Fruit fly (Drosophila melanogaster) whole organism, embryonic: ENCODE measurements around the gene BtbVII.
A peak's percentile ranks its signal among the peaks of the same experiment; 100 is the strongest.

Experiments used
- ATbp ChIP-seq: fragments of 200-800 bp; sonication (Bioruptor generic); optimal IDR thresholded peaks from 2 replicates; lab custom pipeline; 2017; ENCODE audit warnings: missing biosample characterization, mild to moderate bottlenecking, missing genetic modification characterization, missing genetic modification reagents
- Bteb2 ChIP-seq: fragments of 200-800 bp; sonication (Bioruptor generic); optimal IDR thresholded peaks from 2 replicates; lab custom pipeline; 2016; ENCODE audit warnings: missing biosample characterization, missing genetic modification characterization
- CG10321 ChIP-seq: fragments of 200-800 bp; sonication (Bioruptor generic); IDR thresholded peaks from 2 replicates; pipeline ENCODE4 v1.3.6; 2022; ENCODE audit warnings: missing biosample characterization, missing genetic modification characterization
- CG10431 ChIP-seq: fragments of 200-800 bp; sonication (Bioruptor generic); optimal IDR thresholded peaks from 3 replicates; lab custom pipeline; 2018; ENCODE audit warnings: missing biosample characterization, mild to moderate bottlenecking, missing genetic modification characterization
- CG11696 ChIP-seq: fragments of 200-800 bp; sonication (Bioruptor generic); IDR thresholded peaks from 2 replicates; pipeline ENCODE4 v1.3.6; 2022; ENCODE audit warnings: missing biosample characterization, missing genetic modification characterization
- CG12219 ChIP-seq: fragments of 200-800 bp; sonication (Bioruptor generic); optimal IDR thresholded peaks from 3 replicates; lab custom pipeline; 2018; ENCODE audit warnings: missing biosample characterization, mild to moderate bottlenecking, missing genetic modification characterization
- CG16779 ChIP-seq: fragments of 200-800 bp; sonication (Bioruptor generic); IDR thresholded peaks from 2 replicates; pipeline ENCODE4 v1.3.6; 2022; ENCODE audit warnings: missing biosample characterization, missing genetic modification characterization
- CG16863 ChIP-seq: fragments of 200-800 bp; sonication (Bioruptor generic); optimal IDR thresholded peaks from 3 replicates; lab custom pipeline; 2016; ENCODE audit warnings: missing biosample characterization, missing genetic modification characterization
- CG1832 ChIP-seq: fragments of 200-800 bp; sonication (Bioruptor generic); optimal IDR thresholded peaks from 2 replicates; lab custom pipeline; 2017; ENCODE audit warnings: missing biosample characterization, mild to moderate bottlenecking, missing genetic modification characterization, inconsistent platforms
- CG31441 ChIP-seq: fragments of 200-800 bp; sonication (Bioruptor generic); IDR thresholded peaks from 2 replicates; pipeline ENCODE4 v1.3.6; 2022; ENCODE audit warnings: missing biosample characterization, missing genetic modification characterization
- CG3995 ChIP-seq: fragments of 200-800 bp; sonication (Bioruptor generic); optimal IDR thresholded peaks from 3 replicates; lab custom pipeline; 2016; ENCODE audit warnings: missing biosample characterization, missing genetic modification characterization
- CG5245 ChIP-seq: fragments of 200-800 bp; sonication (Bioruptor generic); optimal IDR thresholded peaks from 3 replicates; lab custom pipeline; 2016; ENCODE audit warnings: missing biosample characterization, missing genetic modification characterization
- CG6683 ChIP-seq: fragments of 200-800 bp; sonication (Bioruptor generic); optimal IDR thresholded peaks from 2 replicates; lab custom pipeline; 2017; ENCODE audit warnings: missing biosample characterization, mild to moderate bottlenecking, missing genetic modification characterization, missing genetic modification reagents
- CG7271 ChIP-seq: fragments of 200-800 bp; sonication (Bioruptor generic); optimal IDR thresholded peaks from 2 replicates; lab custom pipeline; 2018; ENCODE audit warnings: missing biosample characterization, mild to moderate bottlenecking, missing genetic modification characterization, moderate library complexity
- CG9437 ChIP-seq: fragments of 200-800 bp; sonication (Bioruptor generic); optimal IDR thresholded peaks from 2 replicates; lab custom pipeline; 2018; ENCODE audit warnings: missing biosample characterization, mild to moderate bottlenecking, missing genetic modification characterization
- CG9609 ChIP-seq: fragments of 200-800 bp; sonication (Bioruptor generic); optimal IDR thresholded peaks from 3 replicates; lab custom pipeline; 2016; ENCODE audit warnings: missing biosample characterization, missing genetic modification characterization
- CG9876 ChIP-seq: fragments of 200-800 bp; sonication (Bioruptor generic); optimal IDR thresholded peaks from 2 replicates; lab custom pipeline; 2016; ENCODE audit warnings: missing biosample characterization, missing genetic modification characterization
- Dref ChIP-seq: fragments of 200-800 bp; sonication (Bioruptor generic); IDR thresholded peaks from 2 replicates; pipeline ENCODE4 v1.3.6; 2022; ENCODE audit warnings: missing biosample characterization, missing genetic modification characterization
- Eip74EF ChIP-seq, 2 experiments: fragments of 200-800 bp in 1 of 2; fragments of >200 bp in 1 of 2; sonication (Bioruptor generic) in 1 of 2; optimal IDR thresholded peaks; 2 replicates each; lab custom pipeline; 2017 to 2019; ENCODE audit warnings: missing biosample characterization in 2 of 2, missing genetic modification characterization in 2 of 2, mild to moderate bottlenecking in 1 of 2, moderate library complexity in 1 of 2
- Fer1 ChIP-seq: fragments of 200-800 bp; sonication (Bioruptor generic); optimal IDR thresholded peaks from 2 replicates; lab custom pipeline; 2017; ENCODE audit warnings: missing biosample characterization, mild to moderate bottlenecking, missing genetic modification characterization
- Gug ChIP-seq: fragments of 200-800 bp; sonication (Bioruptor generic); IDR thresholded peaks from 4 replicates; pipeline ENCODE4 v1.3.6; 2022; ENCODE audit warnings: missing biosample characterization, missing genetic modification characterization
- Jarid2 ChIP-seq: fragments of 200-800 bp; sonication (Bioruptor generic); optimal IDR thresholded peaks from 3 replicates; lab custom pipeline; 2017; ENCODE audit warnings: mild to moderate bottlenecking, missing biosample characterization, missing genetic modification reagents, missing genetic modification characterization
- Lhr ChIP-seq: fragments of 200-800 bp; sonication (Bioruptor generic); optimal IDR thresholded peaks from 3 replicates; lab custom pipeline; 2017; ENCODE audit warnings: mild to moderate bottlenecking, missing biosample characterization, missing genetic modification reagents, missing genetic modification characterization
- Six4 ChIP-seq: fragments of 200-800 bp; sonication (Bioruptor generic); optimal IDR thresholded peaks from 2 replicates; lab custom pipeline; 2016; ENCODE audit warnings: missing biosample characterization, missing genetic modification characterization
- Ssrp ChIP-seq: fragments of 200-800 bp; sonication (Bioruptor generic); optimal IDR thresholded peaks from 2 replicates; lab custom pipeline; 2018; ENCODE audit warnings: missing biosample characterization, mild to moderate bottlenecking, missing genetic modification characterization, moderate library complexity
- al ChIP-seq: fragments of 200-800 bp; sonication (Bioruptor generic); IDR thresholded peaks from 2 replicates; pipeline ENCODE4 v1.3.6; 2022; ENCODE audit warnings: missing biosample characterization, missing genetic modification characterization
- amos ChIP-seq: fragments of 200-800 bp; sonication (Bioruptor generic); IDR thresholded peaks from 2 replicates; pipeline ENCODE4 v1.3.6; 2022; ENCODE audit warnings: missing biosample characterization, missing genetic modification characterization; ENCODE audit not compliant: partially characterized antibody
- ap ChIP-seq: fragments of 200-800 bp; sonication (Bioruptor generic); IDR thresholded peaks from 2 replicates; pipeline ENCODE4 v1.3.6; 2022; ENCODE audit warnings: missing biosample characterization, missing genetic modification characterization
- ato ChIP-seq: fragments of 200-800 bp; sonication (Bioruptor generic); IDR thresholded peaks from 2 replicates; pipeline ENCODE4 v1.3.6; 2022; ENCODE audit warnings: missing biosample characterization, missing genetic modification characterization; ENCODE audit not compliant: partially characterized antibody
- btn ChIP-seq: fragments of 200-800 bp; sonication (Bioruptor generic); optimal IDR thresholded peaks from 2 replicates; lab custom pipeline; 2016; ENCODE audit warnings: missing biosample characterization, missing genetic modification characterization
- chif ChIP-seq, 2 experiments: fragments of 200-800 bp; sonication (Bioruptor generic); optimal IDR thresholded peaks; 3 replicates each; lab custom pipeline; 2016; ENCODE audit warnings: missing biosample characterization in 2 of 2, missing genetic modification characterization in 2 of 2
- ci ChIP-seq: fragments of 200-800 bp; sonication (Bioruptor generic); IDR thresholded peaks from 3 replicates; pipeline ENCODE4 v1.3.6; 2022; ENCODE audit warnings: missing biosample characterization, missing genetic modification characterization
- cwo ChIP-seq: fragments of 200-800 bp; sonication (Bioruptor generic); optimal IDR thresholded peaks from 3 replicates; lab custom pipeline; 2017; ENCODE audit warnings: missing biosample characterization, missing genetic modification characterization, mild to moderate bottlenecking, moderate library complexity, missing genetic modification reagents
- dati ChIP-seq: fragments of 200-800 bp; sonication (Bioruptor generic); IDR thresholded peaks from 2 replicates; pipeline ENCODE4 v1.3.6; 2022; ENCODE audit warnings: missing biosample characterization, missing genetic modification characterization
- eve ChIP-seq, 2 experiments: fragments of >200 bp; optimal IDR thresholded peaks; 2 replicates each; lab custom pipeline; 2017; ENCODE audit warnings: missing biosample characterization in 2 of 2, missing genetic modification characterization in 2 of 2
- fd102C ChIP-seq: fragments of 200-800 bp; sonication (Bioruptor generic); optimal IDR thresholded peaks from 2 replicates; lab custom pipeline; 2018; ENCODE audit warnings: missing biosample characterization, mild to moderate bottlenecking, missing genetic modification characterization, moderate library complexity
- gem ChIP-seq: fragments of 200-800 bp; sonication (Bioruptor generic); optimal IDR thresholded peaks from 2 replicates; lab custom pipeline; 2019; ENCODE audit warnings: missing biosample characterization, mild to moderate bottlenecking, missing genetic modification characterization, moderate library complexity
- grau ChIP-seq: fragments of 200-800 bp; optimal IDR thresholded peaks from 3 replicates; lab custom pipeline; 2019; ENCODE audit warnings: missing biosample characterization, mild to moderate bottlenecking, missing genetic modification characterization, moderate library complexity
- mirr ChIP-seq: fragments of 200-800 bp; sonication (Bioruptor generic); optimal IDR thresholded peaks from 3 replicates; lab custom pipeline; 2018; ENCODE audit warnings: missing biosample characterization, mild to moderate bottlenecking, missing genetic modification characterization
- nmo ChIP-seq: fragments of 200-800 bp; sonication (Bioruptor generic); optimal IDR thresholded peaks from 2 replicates; lab custom pipeline; 2018; ENCODE audit warnings: missing biosample characterization, mild to moderate bottlenecking, missing genetic modification characterization, moderate library complexity
- ranshi ChIP-seq: fragments of 200-800 bp; sonication (Bioruptor generic); IDR thresholded peaks from 2 replicates; pipeline ENCODE4 v1.3.6; 2022; ENCODE audit warnings: missing biosample characterization, missing genetic modification characterization
- sens-2 ChIP-seq: fragments of 200-800 bp; sonication (Bioruptor generic); IDR thresholded peaks from 2 replicates; pipeline ENCODE4 v1.3.6; 2022; ENCODE audit warnings: missing biosample characterization, missing genetic modification characterization
- seq ChIP-seq: fragments of 200-800 bp; sonication (Bioruptor generic); IDR thresholded peaks from 2 replicates; pipeline ENCODE4 v1.3.6; 2022; ENCODE audit warnings: missing biosample characterization, missing genetic modification characterization
- tap ChIP-seq: fragments of 200-800 bp; optimal IDR thresholded peaks from 3 replicates; lab custom pipeline; 2019; ENCODE audit warnings: missing biosample characterization, mild to moderate bottlenecking, missing genetic modification characterization, moderate library complexity
- tna ChIP-seq: fragments of 200-800 bp; sonication (Bioruptor generic); IDR thresholded peaks from 2 replicates; pipeline ENCODE4 v1.3.6; 2022; ENCODE audit warnings: missing biosample characterization, missing genetic modification characterization; ENCODE audit not compliant: partially characterized antibody
- unc-4 ChIP-seq: fragments of 200-800 bp; sonication (Bioruptor generic); IDR thresholded peaks from 2 replicates; pipeline ENCODE4 v1.3.6; 2022; ENCODE audit warnings: missing biosample characterization, missing genetic modification characterization; ENCODE audit not compliant: partially characterized antibody
- wek ChIP-seq: fragments of 200-800 bp; sonication (Bioruptor generic); optimal IDR thresholded peaks from 3 replicates; lab custom pipeline; 2018; ENCODE audit warnings: missing biosample characterization, mild to moderate bottlenecking, missing genetic modification characterization, moderate library complexity

The BtbVII gene

dm6 chr3L:3192333-3192894 is 44.0 kb downstream of the BtbVII start, which contains the start of gene CG14965 (continued):
- TF ChIP-seq mirr (GFP tag; lab: Kevin White, UChicago) (no peak), Eip74EF (GFP tag; optimal IDR thresholded peaks at IDR 0.05; lab: Kevin White, UChicago) (no peak)

dm6 chr3L:3192912-3193311 is 44.5 kb downstream of the BtbVII start, which contains the start of gene Hsp83:
Gene Hsp83, plus strand, starts transcription at chr3L:3192969.
- TF ChIP-seq CG11696 = peak; percentile 79
- peak; percentile 97 for TF ChIP-seq CG12219
- peak; percentile 88 for TF ChIP-seq CG9609
- TF ChIP-seq eve (GFP tag; optimal IDR thresholded peaks at IDR 0.05; lab: Kevin White, UChicago) = no peak
- TF ChIP-seq Jarid2 (GFP tag; lab: Kevin White, UChicago) = peak; percentile 87
- TF ChIP-seq CG3995 = peak; percentile 81
- TF ChIP-seq Fer1 (GFP tag; lab: Kevin White, UChicago) = peak; percentile 100
- no peak for TF ChIP-seq ato
- TF ChIP-seq Gug (GFP tag; lab: Robert Waterston, UW) = peak; percentile 55; the same call in 2 of the 4 replicates
- peak; percentile 91 for TF ChIP-seq CG31441 (GFP tag; lab: Robert Waterston, UW)
- peak; percentile 86 for TF ChIP-seq fd102C
- peak; percentile 99 for TF ChIP-seq CG10431 (GFP tag; lab: Kevin White, UChicago)
- TF ChIP-seq CG9437 = peak; percentile 91
- TF ChIP-seq dati = peak; percentile 88
- TF ChIP-seq ranshi (GFP tag; lab: Robert Waterston, UW) = peak; percentile 92
- TF ChIP-seq CG5245 = peak; percentile 91
- peak; percentile 90 for TF ChIP-seq grau (tag; lab: Kevin White, UChicago)
- peak; percentile 70 for TF ChIP-seq al (GFP tag; lab: Robert Waterston, UW)
- peak; percentile 97 for TF ChIP-seq CG6683 (GFP tag; lab: Kevin White, UChicago)
- TF ChIP-seq btn (GFP tag; lab: Kevin White, UChicago) = peak; percentile 94
- no peak for TF ChIP-seq CG1832 (GFP tag; lab: Kevin White, UChicago)
- peak; percentile 97 for TF ChIP-seq CG7271 (tag; lab: Kevin White, UChicago)
- TF ChIP-seq CG9876 (GFP tag; lab: Kevin White, UChicago) = peak; percentile 89
- peak; percentile 99 for TF ChIP-seq ci (GFP tag; lab: Robert Waterston, UW)
- peak; percentile 97 for TF ChIP-seq sens-2 (GFP tag; lab: Robert Waterston, UW)
- peak; percentile 3; the same call in 1 of the 2 replicates for TF ChIP-seq amos (GFP tag; lab: Robert Waterston, UW)
- TF ChIP-seq unc-4 (GFP tag; lab: Robert Waterston, UW) = peak; percentile 0; the same call in 1 of the 2 replicates
- TF ChIP-seq tap (tag; lab: Kevin White, UChicago) = peak; percentile 92
- TF ChIP-seq Lhr (GFP tag; lab: Kevin White, UChicago) = peak; percentile 91
- TF ChIP-seq CG16779 (GFP tag; lab: Robert Waterston, UW) = peak; percentile 96
- peak; percentile 90 for TF ChIP-seq Bteb2
- peak; percentile 90 for TF ChIP-seq CG16863
- TF ChIP-seq wek = peak; percentile 97
- TF ChIP-seq tna (GFP tag; lab: Robert Waterston, UW) = no peak
- peak; percentile 93 for TF ChIP-seq cwo
- TF ChIP-seq ap (GFP tag; lab: Robert Waterston, UW) = peak; percentile 88
- TF ChIP-seq seq = peak; percentile 92
- TF ChIP-seq CG10321 (GFP tag; lab: Robert Waterston, UW) = peak; percentile 77
- peak; percentile 58 for TF ChIP-seq Ssrp (tag; lab: Kevin White, UChicago)
- peak; percentile 88 for TF ChIP-seq Six4 (GFP tag; lab: Kevin White, UChicago)
- TF ChIP-seq ATbp (GFP tag; lab: Kevin White, UChicago) = peak; percentile 97
- peak; percentile 81 to 91 for TF ChIP-seq chif (GFP tag; optimal IDR thresholded peaks at IDR 0.05; lab: Kevin White, UChicago)
- TF ChIP-seq nmo (GFP tag; lab: Kevin White, UChicago) = peak; percentile 79
- peak; percentile 77 for TF ChIP-seq gem (tag; lab: Kevin White, UChicago)
- no peak; the same call in 1 of the 2 replicates for TF ChIP-seq Dref (GFP tag; lab: Robert Waterston, UW)
